Worm (Caenorhabditis elegans): Measurements from ENCODE around the gene dhs-15.

ce11 chrV:2757226-2757893, 12.3 kb downstream of the dhs-15 start, which contains the start of gene srx-28:
- TF ChIP-seq pqm-1 (tag; optimal IDR thresholded peaks at IDR 0.05): no peak
- TF ChIP-seq unc-62 (GFP tag; optimal IDR thresholded peaks at IDR 0.05): no peak
- no peak for TF ChIP-seq fos-1 (tag; optimal IDR thresholded peaks at IDR 0.05)
- no peak for TF ChIP-seq fkh-10 (GFP tag; optimal IDR thresholded peaks at IDR 0.05)
